Worm (Caenorhabditis elegans) whole organism, mixed stage, embryonic: ENCODE data around the gene srr-8.

Experiments used
- M03D4.4 ChIP-seq: sonication (generic microtip); optimal IDR thresholded peaks from 2 replicates; lab custom pipeline; 2017; ENCODE audit warnings: mild to moderate bottlenecking, missing genetic modification characterization, missing compliant biosample characterization
- blmp-1 ChIP-seq: fragments of 150-350 bp; optimal IDR thresholded peaks from 2 replicates; lab custom pipeline; 2014; ENCODE audit warnings: missing biosample characterization, missing genetic modification characterization
- ceh-39 ChIP-seq: fragments of 150-350 bp; optimal IDR thresholded peaks from 2 replicates; lab custom pipeline; 2014; ENCODE audit warnings: missing biosample characterization, missing genetic modification characterization
- ces-1 ChIP-seq: fragments of 150-350 bp; optimal IDR thresholded peaks from 2 replicates; lab custom pipeline; 2014; ENCODE audit warnings: missing biosample characterization, missing genetic modification reagents, missing genetic modification characterization
- cnd-1 ChIP-seq: fragments of 200-800 bp; sonication (Bioruptor generic); optimal IDR thresholded peaks from 2 replicates; lab custom pipeline; 2018; ENCODE audit warnings: mild to moderate bottlenecking, missing genetic modification characterization, missing compliant biosample characterization
- drap-1 ChIP-seq: fragments of 200-800 bp; sonication (Bioruptor generic); optimal IDR thresholded peaks from 3 replicates; lab custom pipeline; 2018; ENCODE audit warnings: mild to moderate bottlenecking, missing genetic modification characterization, missing compliant biosample characterization
- elt-1 ChIP-seq: sonication (generic microtip); optimal IDR thresholded peaks from 2 replicates; lab custom pipeline; 2017; ENCODE audit warnings: missing genetic modification characterization, mild to moderate bottlenecking, missing compliant biosample characterization, antibody characterized with exemption, moderate library complexity, borderline replicate concordance; ENCODE audit not compliant: insufficient read depth
- elt-3 ChIP-seq: fragments of 150-350 bp; optimal IDR thresholded peaks from 2 replicates; lab custom pipeline; 2014; ENCODE audit warnings: missing biosample characterization, missing genetic modification characterization
- flh-1 ChIP-seq: fragments of 200-800 bp; sonication (Bioruptor generic); optimal IDR thresholded peaks from 2 replicates; lab custom pipeline; 2018; ENCODE audit warnings: mild to moderate bottlenecking, missing genetic modification characterization, moderate library complexity, missing compliant biosample characterization
- ham-2 ChIP-seq: fragments of 200-800 bp; sonication (Bioruptor generic); optimal IDR thresholded peaks from 2 replicates; lab custom pipeline; 2018; ENCODE audit warnings: mild to moderate bottlenecking, missing genetic modification characterization, missing compliant biosample characterization
- hlh-1 ChIP-seq: fragments of 150-350 bp; optimal IDR thresholded peaks from 2 replicates; lab custom pipeline; 2014; ENCODE audit warnings: missing biosample characterization, missing genetic modification reagents, missing genetic modification characterization
- lin-13 ChIP-seq: fragments of 150-350 bp; optimal IDR thresholded peaks from 2 replicates; lab custom pipeline; 2014; ENCODE audit warnings: missing biosample characterization, missing genetic modification characterization
- lin-32 ChIP-seq: fragments of 200-800 bp; sonication (Bioruptor generic); optimal IDR thresholded peaks from 2 replicates; lab custom pipeline; 2018; ENCODE audit warnings: mild to moderate bottlenecking, missing genetic modification characterization, missing compliant biosample characterization
- lsy-2 ChIP-seq: fragments of 150-350 bp; optimal IDR thresholded peaks from 2 replicates; lab custom pipeline; 2014; ENCODE audit warnings: missing biosample characterization, missing genetic modification characterization
- mab-5 ChIP-seq: fragments of 150-350 bp; optimal IDR thresholded peaks from 2 replicates; lab custom pipeline; 2014; ENCODE audit warnings: missing biosample characterization, missing genetic modification characterization
- mep-1 ChIP-seq: fragments of 150-350 bp; optimal IDR thresholded peaks from 2 replicates; lab custom pipeline; 2017; ENCODE audit warnings: missing biosample characterization, missing genetic modification reagents, missing genetic modification characterization, inconsistent platforms
- mls-2 ChIP-seq: sonication (generic microtip); optimal IDR thresholded peaks from 2 replicates; lab custom pipeline; 2016; ENCODE audit warnings: mild to moderate bottlenecking, missing genetic modification characterization, moderate library complexity, missing compliant biosample characterization
- nhr-12 ChIP-seq: fragments of 150-350 bp; optimal IDR thresholded peaks from 2 replicates; lab custom pipeline; 2014; ENCODE audit warnings: missing biosample characterization, missing genetic modification characterization
- nhr-2 ChIP-seq: fragments of 150-350 bp; optimal IDR thresholded peaks from 2 replicates; lab custom pipeline; 2014; ENCODE audit warnings: missing biosample characterization, missing genetic modification characterization
- nhr-237 ChIP-seq: fragments of 150-350 bp; optimal IDR thresholded peaks from 2 replicates; lab custom pipeline; 2014; ENCODE audit warnings: missing biosample characterization, missing genetic modification characterization
- nhr-28 ChIP-seq: fragments of 150-350 bp; optimal IDR thresholded peaks from 2 replicates; lab custom pipeline; 2014; ENCODE audit warnings: missing biosample characterization, missing genetic modification characterization
- nhr-76 ChIP-seq: sonication (generic microtip); optimal IDR thresholded peaks from 2 replicates; lab custom pipeline; 2017; ENCODE audit warnings: missing biosample characterization, missing genetic modification characterization
- snpc-4 ChIP-seq: fragments of 150-350 bp; optimal IDR thresholded peaks from 2 replicates; lab custom pipeline; 2014; ENCODE audit warnings: missing biosample characterization, missing genetic modification characterization
- tbx-8 ChIP-seq: fragments of 200-800 bp; sonication (Bioruptor generic); optimal IDR thresholded peaks from 2 replicates; lab custom pipeline; 2018; ENCODE audit warnings: mild to moderate bottlenecking, missing genetic modification characterization, moderate library complexity, missing compliant biosample characterization
- unc-120 ChIP-seq: sonication (generic microtip); optimal IDR thresholded peaks from 2 replicates; lab custom pipeline; 2017; ENCODE audit warnings: missing genetic modification characterization, missing compliant biosample characterization; ENCODE audit not compliant: poor library complexity, severe bottlenecking
- unc-62 ChIP-seq: fragments of 150-350 bp; optimal IDR thresholded peaks from 2 replicates; lab custom pipeline; 2014; ENCODE audit warnings: missing biosample characterization, missing genetic modification reagents, missing genetic modification characterization
- zip-8 ChIP-seq: fragments of 150-350 bp; optimal IDR thresholded peaks from 2 replicates; lab custom pipeline; 2014; ENCODE audit warnings: missing biosample characterization, missing genetic modification characterization
- ztf-11 ChIP-seq: fragments of 150-350 bp; optimal IDR thresholded peaks from 2 replicates; lab custom pipeline; 2014; ENCODE audit warnings: missing biosample characterization, missing genetic modification characterization

srr-8 gene

DNA sequence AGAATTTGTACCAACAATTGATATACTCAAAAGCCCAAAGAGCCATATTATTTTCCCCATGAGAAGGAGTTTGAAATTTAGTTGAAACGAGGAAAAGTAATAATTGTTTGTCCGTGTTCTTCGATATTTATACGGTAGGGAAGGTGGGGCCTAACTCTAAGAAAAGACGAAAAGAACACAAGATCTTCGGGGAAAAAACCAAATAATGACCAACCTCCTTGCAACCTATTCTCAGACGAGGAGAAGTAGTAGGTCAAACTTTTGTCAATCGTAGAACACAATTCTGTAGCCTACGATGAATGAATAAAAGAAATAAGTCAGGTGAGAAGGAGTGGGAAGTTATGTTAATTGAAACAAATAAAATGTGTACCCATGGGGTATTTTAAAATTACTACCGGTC lies 14.4 kb upstream of the srr-8 start, which contains the start of gene ncx-8:
Gene ncx-8, minus strand, starts transcription at position 101 of the 400 bp plus-strand sequence.
- TF ChIP-seq snpc-4 (tag; lab: Kevin White, UChicago) = no peak
- TF ChIP-seq hlh-1 (tag; lab: Kevin White, UChicago) = no peak

DNA sequence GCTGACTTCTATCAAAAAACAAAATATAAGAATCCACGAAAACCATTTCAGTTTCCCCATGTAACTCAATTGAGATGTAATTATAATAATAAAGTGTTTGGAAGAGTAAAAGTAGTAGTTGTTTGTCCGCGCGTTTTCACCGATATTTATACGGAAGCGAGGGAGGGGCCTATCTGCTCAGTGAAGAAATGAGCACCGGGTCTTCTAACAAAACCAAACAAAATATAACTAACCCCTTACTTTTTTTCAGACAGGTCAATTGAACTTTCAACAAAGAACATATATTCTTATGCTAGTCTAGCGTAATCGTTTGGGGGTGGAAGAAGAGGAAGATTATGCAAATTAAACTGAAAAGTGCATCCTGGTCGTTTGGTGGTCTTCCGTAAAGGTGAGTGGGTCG lies 6.3 kb upstream of the srr-8 start, which contains the start of gene ncx-9:
Gene ncx-9, minus strand, starts transcription at position 101 of the 400 bp plus-strand sequence.
- TF ChIP-seq nhr-76 (tag; lab: Kevin White, UChicago) (no peak), lsy-2 (no peak), nhr-237 (tag; lab: Kevin White, UChicago) (no peak)
- TF ChIP-seq, all 35 proteins: peak for 0

DNA sequence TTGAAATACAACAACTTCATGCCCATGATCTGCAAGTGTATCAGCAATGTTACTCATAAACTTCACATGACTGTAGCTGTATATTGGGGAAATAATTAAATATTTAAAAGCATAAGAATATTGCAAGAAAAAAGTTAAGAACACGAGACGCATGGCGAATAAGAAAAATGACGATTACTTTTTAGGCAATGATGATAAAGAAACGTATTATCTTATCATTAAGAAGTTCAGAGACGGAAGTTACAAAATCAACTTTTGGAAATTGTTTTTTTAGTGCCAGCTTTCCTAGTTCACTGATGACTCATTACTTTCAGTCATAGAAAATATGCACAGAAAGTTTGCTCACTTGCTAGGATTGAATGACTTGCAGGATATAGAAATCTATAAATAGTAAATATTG lies 1.1 kb upstream of the srr-8 start, which contains the start of gene ugt-7:
Gene ugt-7, minus strand, starts transcription at position 161 of the 400 bp plus-strand sequence.
- TF ChIP-seq lin-32 (GFP tag; lab: Kevin White, UChicago) = no peak
- no peak for TF ChIP-seq mab-5 (tag; lab: Kevin White, UChicago)
- no peak for TF ChIP-seq nhr-12
- TF ChIP-seq, all 35 proteins: peak for 0

DNA sequence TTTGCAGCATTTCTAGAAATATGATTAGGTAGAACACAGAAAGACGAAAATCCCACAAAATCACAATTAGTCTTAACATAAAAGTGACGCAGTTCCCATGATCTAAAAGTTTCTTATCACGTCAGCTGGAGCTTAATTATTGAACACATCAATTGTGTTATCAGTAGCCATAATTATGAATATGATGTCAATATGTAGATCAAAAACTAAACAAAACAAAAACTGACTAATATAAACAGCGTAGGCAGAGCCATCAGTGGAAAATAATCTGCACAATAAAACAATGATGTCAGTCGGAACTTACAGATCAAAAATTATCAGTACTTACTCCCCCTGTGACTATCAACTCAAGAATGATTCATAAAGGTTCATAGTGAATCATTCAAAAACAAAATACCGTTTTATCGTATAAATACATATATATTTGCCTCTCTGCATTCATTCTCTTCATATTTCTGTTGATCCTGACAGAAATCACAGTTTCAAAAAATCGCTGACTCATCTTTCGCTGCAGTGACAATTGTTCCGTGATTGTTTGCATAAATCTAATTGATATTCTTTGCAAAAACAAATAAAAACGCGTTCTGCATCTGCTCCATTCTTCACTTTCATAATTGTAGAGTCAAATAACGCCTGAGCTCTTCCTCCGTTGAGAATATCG lies 10.8 kb downstream of the srr-8 start, which contains the start of gene srr-6:
Gene srr-6, plus strand, starts transcription at position 611 of the 661 bp plus-strand sequence.
- no peak for TF ChIP-seq zip-8
- no peak for TF ChIP-seq nhr-12
- TF ChIP-seq elt-1 (tag; lab: Kevin White, UChicago) = no peak
- TF ChIP-seq nhr-76 (tag; lab: Kevin White, UChicago) = no peak
- no peak for TF ChIP-seq nhr-237 (tag; lab: Kevin White, UChicago)
- TF ChIP-seq mab-5 (tag; lab: Kevin White, UChicago) = no peak
- TF ChIP-seq ztf-11 (tag; lab: Kevin White, UChicago) = no peak
- TF ChIP-seq unc-62 (GFP tag; lab: Kevin White, UChicago) = no peak
- no peak for TF ChIP-seq lin-13 (tag; lab: Kevin White, UChicago)
- TF ChIP-seq flh-1 = no peak
- no peak for TF ChIP-seq lin-32 (GFP tag; lab: Kevin White, UChicago)
- TF ChIP-seq mep-1 (tag; lab: Kevin White, UChicago) = no peak
- TF ChIP-seq blmp-1 (tag; lab: Kevin White, UChicago) = no peak
- TF ChIP-seq nhr-2 = no peak

DNA sequence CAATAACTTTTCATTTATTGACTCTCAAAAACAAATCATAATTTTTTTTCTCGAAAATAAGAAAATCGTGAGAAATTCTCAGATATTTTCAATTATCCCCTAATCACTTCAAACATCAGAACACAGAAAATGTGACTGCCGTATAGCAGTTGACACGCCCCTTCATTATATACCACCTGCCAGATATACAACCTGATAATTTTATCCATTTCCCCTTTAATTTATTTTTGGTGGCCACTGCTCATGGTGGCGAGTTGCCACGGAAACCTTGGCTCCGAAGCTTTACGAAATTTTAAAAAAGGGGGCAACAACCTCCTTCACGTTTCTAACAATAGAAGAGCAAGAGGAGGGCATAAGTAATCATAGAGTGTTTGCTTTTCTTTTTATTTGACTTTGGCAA lies 15.2 kb downstream of the srr-8 start:
- TF ChIP-seq nhr-28 (tag; lab: Kevin White, UChicago) (no peak), ham-2 (GFP tag; lab: Kevin White, UChicago) (no peak), tbx-8 (GFP tag; lab: Kevin White, UChicago) (no peak), nhr-237 (tag; lab: Kevin White, UChicago) (no peak), drap-1 (GFP tag; lab: Kevin White, UChicago) (no peak), ces-1 (peak; percentile 33)
- TF ChIP-seq, all 35 proteins: peak for 1

DNA sequence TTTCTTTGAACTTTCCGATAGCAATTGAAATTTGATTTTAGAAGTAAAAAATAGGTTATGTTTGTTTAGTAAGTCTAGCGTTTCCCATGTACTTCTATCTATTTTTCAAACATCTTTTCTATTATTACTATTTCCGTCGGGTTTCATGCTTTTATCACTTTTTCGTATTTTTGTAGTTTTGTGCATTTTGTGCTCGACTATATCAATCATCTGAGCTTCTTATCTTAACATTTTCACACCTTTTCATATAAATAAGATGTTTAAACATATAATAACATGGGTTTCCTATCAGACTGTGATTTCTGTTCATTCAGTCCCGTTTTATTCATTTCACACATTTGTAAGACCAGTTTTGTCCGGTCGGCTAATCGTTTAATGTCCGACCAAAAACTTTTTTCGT lies 16.6 kb downstream of the srr-8 start:
- no peak for TF ChIP-seq nhr-2

DNA sequence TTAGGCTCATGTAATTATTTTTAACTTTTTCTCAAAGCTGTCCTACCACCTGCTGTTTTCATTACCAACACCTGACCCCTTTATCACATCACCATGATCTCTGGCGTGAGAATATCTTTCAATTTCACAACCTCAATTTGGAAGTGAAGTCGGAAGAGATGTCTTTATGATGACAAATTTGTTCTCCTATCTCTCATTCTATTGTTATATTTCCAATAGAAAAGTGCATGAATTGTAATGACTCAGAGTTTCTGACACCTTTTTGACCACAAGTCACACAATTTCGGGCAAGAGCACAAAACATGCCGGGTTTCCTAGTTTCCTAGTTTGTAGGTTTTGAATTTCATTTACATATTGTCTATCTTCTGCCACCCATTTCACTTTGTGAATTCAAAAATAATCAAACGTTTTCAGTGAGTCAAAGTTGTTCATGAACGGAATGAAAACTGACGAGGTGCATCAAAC lies 17.4 kb downstream of the srr-8 start, which contains the start of gene srr-4:
Gene srr-4, plus strand, starts transcription at position 415 of the 465 bp plus-strand sequence.
- TF ChIP-seq ztf-11 (tag; lab: Kevin White, UChicago) = no peak
- no peak for TF ChIP-seq nhr-28 (tag; lab: Kevin White, UChicago)
- no peak for TF ChIP-seq zip-8
- no peak for TF ChIP-seq unc-120 (tag; lab: Kevin White, UChicago)
- no peak for TF ChIP-seq flh-1
- TF ChIP-seq elt-3 (tag; lab: Kevin White, UChicago) = no peak
- no peak for TF ChIP-seq nhr-12
- no peak for TF ChIP-seq M03D4.4
- TF ChIP-seq lsy-2 = no peak
- no peak for TF ChIP-seq nhr-2

DNA sequence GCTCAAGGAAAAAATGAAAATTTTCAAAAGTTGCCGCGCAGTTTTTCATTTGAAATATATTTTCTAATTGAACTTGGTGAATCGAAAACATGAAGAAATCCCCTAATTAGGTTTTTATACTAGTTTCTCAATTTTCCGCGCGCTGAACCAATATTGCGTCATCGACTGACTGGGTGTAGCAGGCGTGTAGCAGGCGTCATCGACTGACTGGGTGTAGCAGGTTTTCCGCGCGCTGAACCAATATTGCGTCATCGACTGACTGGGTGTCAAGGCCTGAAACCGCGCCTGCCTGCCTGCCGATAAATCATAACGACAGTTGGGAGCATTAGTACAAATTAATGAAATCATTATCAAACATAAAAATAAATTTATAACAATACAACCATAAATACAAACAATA lies 21.9 kb downstream of the srr-8 start:
- TF ChIP-seq cnd-1 (tag; lab: Kevin White, UChicago) (no peak), ceh-39 (tag; lab: Kevin White, UChicago) (no peak), zip-8 (peak; percentile 98), snpc-4 (tag; lab: Kevin White, UChicago) (no peak), mls-2 (tag; lab: Kevin White, UChicago) (no peak), tbx-8 (GFP tag; lab: Kevin White, UChicago) (no peak), elt-3 (tag; lab: Kevin White, UChicago) (no peak), flh-1 (no peak), nhr-2 (peak; percentile 43), elt-1 (tag; lab: Kevin White, UChicago) (no peak), unc-62 (GFP tag; lab: Kevin White, UChicago) (no peak), ces-1 (no peak), mep-1 (tag; lab: Kevin White, UChicago) (no peak), hlh-1 (tag; lab: Kevin White, UChicago) (no peak)
- TF ChIP-seq, all 35 proteins: peak for 2
